Worm (Caenorhabditis elegans) whole organism, young adult: ENCODE results near the gene hlh-14.

ENCODE experiments used
- B0035.1 ChIP-seq: sonication (generic microtip); optimal IDR thresholded peaks from 2 replicates; lab custom pipeline; 2016; ENCODE audit warnings: missing genetic modification characterization, mild to moderate bottlenecking, missing compliant biosample characterization, missing genotype, missing genetic modification reagents
- C17E4.6 ChIP-seq: fragments of 200-800 bp; sonication (Bioruptor generic); IDR thresholded peaks from 2 replicates; pipeline ENCODE4 v1.3.6; 2022; ENCODE audit warnings: missing genetic modification reagents, missing genetic modification characterization, missing compliant biosample characterization
- D2030.7 ChIP-seq: fragments of 200-800 bp; sonication (Bioruptor generic); IDR thresholded peaks from 2 replicates; pipeline ENCODE4 v1.3.6; 2022; ENCODE audit warnings: missing genetic modification reagents, missing genetic modification characterization, missing compliant biosample characterization
- F22D6.2 ChIP-seq: sonication (generic microtip); optimal IDR thresholded peaks from 2 replicates; lab custom pipeline; 2016; ENCODE audit warnings: mild to moderate bottlenecking, missing genetic modification characterization, missing compliant biosample characterization
- F52B5.7 ChIP-seq: sonication (generic microtip); optimal IDR thresholded peaks from 2 replicates; lab custom pipeline; 2016; ENCODE audit warnings: mild to moderate bottlenecking, missing genetic modification characterization, missing compliant biosample characterization
- F55B11.4 ChIP-seq: sonication (generic microtip); optimal IDR thresholded peaks from 2 replicates; lab custom pipeline; 2016; ENCODE audit warnings: missing compliant biosample characterization, missing genetic modification characterization, borderline replicate concordance; ENCODE audit not compliant: insufficient read depth
- T07F8.4 ChIP-seq: sonication (generic microtip); optimal IDR thresholded peaks from 2 replicates; lab custom pipeline; 2016; ENCODE audit warnings: mild to moderate bottlenecking, missing genetic modification characterization, moderate library complexity, missing compliant biosample characterization
- ZK185.1 ChIP-seq: sonication (generic microtip); optimal IDR thresholded peaks from 2 replicates; lab custom pipeline; 2016; ENCODE audit warnings: mild to moderate bottlenecking, missing genetic modification characterization, missing compliant biosample characterization; ENCODE audit not compliant: poor library complexity, severe bottlenecking
- attf-3 ChIP-seq: fragments of 200-800 bp; sonication (Bioruptor generic); conservative IDR thresholded peaks from 2 replicates; pipeline ENCODE4 v1.3.6; 2022; ENCODE audit warnings: missing genetic modification reagents, missing genetic modification characterization, missing compliant biosample characterization
- attf-6 ChIP-seq: fragments of 200-800 bp; sonication (Bioruptor generic); IDR thresholded peaks from 2 replicates; pipeline ENCODE4 v1.3.6; 2022; ENCODE audit warnings: missing genetic modification reagents, missing genetic modification characterization, missing compliant biosample characterization
- bed-1 ChIP-seq: fragments of 200-800 bp; sonication (Bioruptor generic); IDR thresholded peaks from 2 replicates; pipeline ENCODE4 v1.3.6; 2022; ENCODE audit warnings: missing genetic modification reagents, missing genetic modification characterization, missing compliant biosample characterization
- ccch-3 ChIP-seq: fragments of 200-800 bp; sonication (Bioruptor generic); optimal IDR thresholded peaks from 2 replicates; lab custom pipeline; 2018; ENCODE audit warnings: mild to moderate bottlenecking, missing genetic modification characterization, missing compliant biosample characterization
- cebp-2 ChIP-seq: fragments of 200-800 bp; sonication (Bioruptor generic); IDR thresholded peaks from 2 replicates; pipeline ENCODE4 v1.3.6; 2022; ENCODE audit warnings: missing genetic modification characterization, missing compliant biosample characterization
- ceh-58 ChIP-seq: fragments of 200-800 bp; sonication (Bioruptor generic); IDR thresholded peaks from 2 replicates; pipeline ENCODE4 v1.3.6; 2022; ENCODE audit warnings: missing genetic modification characterization, missing compliant biosample characterization
- ceh-91 ChIP-seq: fragments of 200-800 bp; sonication (Bioruptor generic); IDR thresholded peaks from 2 replicates; pipeline ENCODE4 v1.3.6; 2022; ENCODE audit warnings: missing genetic modification reagents, missing genetic modification characterization, missing compliant biosample characterization
- die-1 ChIP-seq: sonication (generic microtip); optimal IDR thresholded peaks from 2 replicates; lab custom pipeline; 2016; ENCODE audit warnings: missing genotype, mild to moderate bottlenecking, missing genetic modification characterization, missing compliant biosample characterization
- dpff-1 ChIP-seq: sonication (generic microtip); optimal IDR thresholded peaks from 2 replicates; lab custom pipeline; 2017; ENCODE audit warnings: mild to moderate bottlenecking, missing genetic modification characterization, missing compliant biosample characterization
- dpl-1 ChIP-seq: fragments of 150-350 bp; optimal IDR thresholded peaks from 2 replicates; lab custom pipeline; 2014; ENCODE audit warnings: missing biosample characterization, missing genetic modification reagents, missing genetic modification characterization
- egrh-3 ChIP-seq: fragments of 200-800 bp; sonication (Bioruptor generic); IDR thresholded peaks from 2 replicates; pipeline ENCODE4 v1.3.6; 2022; ENCODE audit warnings: missing genetic modification reagents, missing genetic modification characterization, missing compliant biosample characterization
- ekl-4 ChIP-seq: fragments of 200-800 bp; sonication (Bioruptor generic); IDR thresholded peaks from 2 replicates; pipeline ENCODE4 v1.3.6; 2022; ENCODE audit warnings: missing genetic modification reagents, missing genetic modification characterization, missing compliant biosample characterization
- fkh-3 ChIP-seq: sonication (generic microtip); optimal IDR thresholded peaks from 2 replicates; lab custom pipeline; 2016; ENCODE audit warnings: mild to moderate bottlenecking, missing genetic modification characterization, missing compliant biosample characterization
- hmg-20 ChIP-seq: fragments of 200-800 bp; sonication (Bioruptor generic); IDR thresholded peaks from 2 replicates; pipeline ENCODE4 v1.3.6; 2022; ENCODE audit warnings: missing genetic modification reagents, missing genetic modification characterization, missing compliant biosample characterization
- let-526 ChIP-seq: fragments of 200-800 bp; sonication (Bioruptor generic); IDR thresholded peaks from 2 replicates; pipeline ENCODE4 v1.3.6; 2022; ENCODE audit warnings: missing genetic modification reagents, missing genetic modification characterization, missing compliant biosample characterization
- lin-26 ChIP-seq: fragments of 200-800 bp; sonication (Bioruptor generic); IDR thresholded peaks from 2 replicates; pipeline ENCODE4 v1.3.6; 2022; ENCODE audit warnings: missing genetic modification reagents, missing genetic modification characterization, missing compliant biosample characterization
- lin-35 ChIP-seq, 3 experiments: fragments of 150-350 bp in 2 of 3; sonication (generic microtip) in 1 of 3; optimal IDR thresholded peaks; 2 replicates each; lab custom pipeline; 2014 to 2018; ENCODE audit warnings: missing biosample characterization in 3 of 3, missing genetic modification characterization in 3 of 3, missing genetic modification reagents in 3 of 3
- lin-54 ChIP-seq: fragments of 200-800 bp; sonication (Bioruptor generic); optimal IDR thresholded peaks from 2 replicates; lab custom pipeline; 2018; ENCODE audit warnings: mild to moderate bottlenecking, missing genetic modification characterization, missing compliant biosample characterization
- lir-1 ChIP-seq: fragments of 200-800 bp; sonication (Bioruptor generic); conservative IDR thresholded peaks from 2 replicates; pipeline ENCODE4 v1.3.6; 2022; ENCODE audit warnings: missing genetic modification reagents, missing genetic modification characterization, missing compliant biosample characterization
- lsy-27 ChIP-seq: sonication (generic microtip); optimal IDR thresholded peaks from 2 replicates; lab custom pipeline; 2017; ENCODE audit warnings: missing genetic modification characterization, mild to moderate bottlenecking, missing compliant biosample characterization, antibody characterized with exemption, missing genotype, borderline replicate concordance; ENCODE audit not compliant: insufficient read depth
- madf-6 ChIP-seq: fragments of 200-800 bp; sonication (Bioruptor generic); IDR thresholded peaks from 2 replicates; pipeline ENCODE4 v1.3.6; 2022; ENCODE audit warnings: missing genetic modification reagents, missing genetic modification characterization, missing compliant biosample characterization
- mcd-1 ChIP-seq: fragments of 200-800 bp; sonication (Bioruptor generic); IDR thresholded peaks from 2 replicates; pipeline ENCODE4 v1.3.6; 2022; ENCODE audit warnings: missing genetic modification reagents, missing genetic modification characterization, missing compliant biosample characterization
- mxl-1 ChIP-seq: sonication (generic microtip); optimal IDR thresholded peaks from 2 replicates; lab custom pipeline; 2016; ENCODE audit warnings: missing genetic modification characterization, missing compliant biosample characterization
- nhr-120 ChIP-seq: fragments of 200-800 bp; sonication (Bioruptor generic); IDR thresholded peaks from 2 replicates; pipeline ENCODE4 v1.3.6; 2022; ENCODE audit warnings: missing genetic modification characterization, missing compliant biosample characterization
- nhr-27 ChIP-seq: fragments of 200-800 bp; sonication (Bioruptor generic); optimal IDR thresholded peaks from 2 replicates; lab custom pipeline; 2018; ENCODE audit warnings: mild to moderate bottlenecking, missing genetic modification characterization, moderate library complexity, missing compliant biosample characterization
- nhr-80 ChIP-seq: sonication (generic microtip); optimal IDR thresholded peaks from 2 replicates; lab custom pipeline; 2016; ENCODE audit warnings: missing genetic modification characterization, missing compliant biosample characterization
- nhr-90 ChIP-seq: sonication (generic microtip); optimal IDR thresholded peaks from 2 replicates; lab custom pipeline; 2016; ENCODE audit warnings: missing genotype, mild to moderate bottlenecking, missing genetic modification characterization, missing compliant biosample characterization
- pbrm-1 ChIP-seq: fragments of 200-800 bp; sonication (Bioruptor generic); IDR thresholded peaks from 2 replicates; pipeline ENCODE4 v1.3.6; 2022; ENCODE audit warnings: missing genetic modification reagents, missing genetic modification characterization, missing compliant biosample characterization
- rcor-1 ChIP-seq: fragments of 200-800 bp; sonication (Bioruptor generic); IDR thresholded peaks from 2 replicates; pipeline ENCODE4 v1.3.6; 2022; ENCODE audit warnings: missing genetic modification reagents, missing genetic modification characterization, missing compliant biosample characterization
- rpc-1 ChIP-seq, 2 experiments: fragments of 150-350 bp in 1 of 2; sonication (generic microtip) in 1 of 2; optimal IDR thresholded peaks; 2 replicates each; lab custom pipeline; 2014 to 2018; ENCODE audit warnings: missing biosample characterization in 1 of 2, missing genetic modification characterization in 1 of 2, missing genetic modification reagents in 1 of 2, missing genotype in 1 of 2
- snpc-1.3 ChIP-seq: sonication (generic microtip); optimal IDR thresholded peaks from 2 replicates; lab custom pipeline; 2017; ENCODE audit warnings: missing genetic modification characterization, mild to moderate bottlenecking, missing compliant biosample characterization, antibody characterized with exemption, moderate library complexity, missing genotype, missing genetic modification reagents; ENCODE audit not compliant: insufficient read depth
- snpc-3.4 ChIP-seq: sonication (generic microtip); optimal IDR thresholded peaks from 2 replicates; lab custom pipeline; 2017; ENCODE audit warnings: missing genetic modification characterization, mild to moderate bottlenecking, missing compliant biosample characterization, antibody characterized with exemption, moderate library complexity, missing genotype, missing genetic modification reagents
- snpc-4 ChIP-seq, 5 experiments: fragments of 150-350 bp in 1 of 5; sonication (generic microtip) in 4 of 5; optimal IDR thresholded peaks; 2 replicates each; lab custom pipeline; 2014 to 2018; ENCODE audit warnings: missing genetic modification characterization in 5 of 5, missing biosample characterization in 3 of 5, antibody characterized with exemption in 2 of 5, mild to moderate bottlenecking in 2 of 5, missing compliant biosample characterization in 2 of 5, missing genotype in 2 of 5, moderate library complexity in 2 of 5, missing genetic modification reagents in 1 of 5
- somi-1 ChIP-seq: fragments of 200-800 bp; sonication (Bioruptor generic); optimal IDR thresholded peaks from 2 replicates; lab custom pipeline; 2018; ENCODE audit warnings: mild to moderate bottlenecking, missing genetic modification characterization, missing compliant biosample characterization
- tbp1 ChIP-seq: fragments of 200-800 bp; sonication (Bioruptor generic); optimal IDR thresholded peaks from 2 replicates; lab custom pipeline; 2018; ENCODE audit warnings: mild to moderate bottlenecking, missing genetic modification characterization, missing compliant biosample characterization
- xnd-1 ChIP-seq: sonication (generic microtip); optimal IDR thresholded peaks from 2 replicates; lab custom pipeline; 2016; ENCODE audit warnings: missing genotype, missing genetic modification reagents, missing genetic modification characterization, missing compliant biosample characterization
- zim-3 ChIP-seq: sonication (generic microtip); optimal IDR thresholded peaks from 2 replicates; lab custom pipeline; 2017; ENCODE audit warnings: mild to moderate bottlenecking, missing genetic modification characterization, moderate library complexity, missing compliant biosample characterization
- ztf-22 ChIP-seq: fragments of 200-800 bp; sonication (Bioruptor generic); optimal IDR thresholded peaks from 2 replicates; lab custom pipeline; 2018; ENCODE audit warnings: mild to moderate bottlenecking, missing genetic modification characterization, moderate library complexity, missing compliant biosample characterization
- ztf-6 ChIP-seq: fragments of 200-800 bp; sonication (Bioruptor generic); IDR thresholded peaks from 2 replicates; pipeline ENCODE4 v1.3.6; 2022; ENCODE audit warnings: missing genetic modification reagents, missing genetic modification characterization, missing compliant biosample characterization

The hlh-14 gene

DNA sequence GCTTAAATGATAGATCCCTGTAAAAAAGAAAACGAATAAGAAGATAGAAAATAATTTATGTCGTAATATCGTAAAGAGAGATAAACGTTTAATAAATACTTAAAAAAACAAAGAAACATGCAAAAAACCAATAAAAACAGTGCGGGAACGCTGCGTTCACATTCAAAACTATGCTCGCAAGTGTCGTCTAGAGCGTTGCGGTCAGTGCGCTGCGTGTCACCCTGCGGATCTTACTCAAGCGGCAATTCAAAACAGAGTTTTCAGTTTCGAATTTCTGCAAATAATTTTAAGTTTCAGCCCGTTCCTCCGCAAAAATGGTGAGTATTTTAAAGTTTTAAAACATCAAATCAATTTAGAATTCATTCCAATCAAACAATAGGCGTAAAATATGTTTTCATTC, 23.9 kb downstream of the hlh-14 start, which contains the start of the genes tiar-1 and lelo-4 (continued):
- no peak for TF ChIP-seq F22D6.2 (tag; lab: Kevin White, UChicago)
- no peak for TF ChIP-seq zim-3 (tag; lab: Kevin White, UChicago)
- peak; percentile 52 for TF ChIP-seq snpc-1.3
- TF ChIP-seq snpc-3.4 (tag; lab: Kevin White, UChicago) = peak; percentile 72
- no peak for TF ChIP-seq T07F8.4 (tag; lab: Kevin White, UChicago)
- TF ChIP-seq madf-6 (GFP tag; lab: Robert Waterston, UW) = peak; percentile 53; the same call in 1 of the 2 replicates
- no peak for TF ChIP-seq B0035.1 (tag; lab: Kevin White, UChicago)
- no peak for TF ChIP-seq ztf-22 (GFP tag; lab: Kevin White, UChicago)
- TF ChIP-seq D2030.7 (GFP tag; lab: Robert Waterston, UW) = peak; percentile 19; the same call in 1 of the 2 replicates
- peak; percentile 73 for TF ChIP-seq dpl-1 (GFP tag; lab: Kevin White, UChicago)
- TF ChIP-seq F55B11.4 = no peak
- TF ChIP-seq ccch-3 = no peak
- no peak for TF ChIP-seq attf-3 (GFP tag; lab: Robert Waterston, UW)
- TF ChIP-seq F52B5.7 (tag; lab: Kevin White, UChicago) = no peak
- peak in 1 of 3 experiments; percentile 62 for TF ChIP-seq lin-35 (GFP tag; optimal IDR thresholded peaks at IDR 0.05; lab: Kevin White, UChicago)
- no peak for TF ChIP-seq ceh-91
- no peak for TF ChIP-seq C17E4.6
- no peak for TF ChIP-seq hmg-20 (GFP tag; lab: Robert Waterston, UW)
- TF ChIP-seq somi-1 (GFP tag; lab: Kevin White, UChicago) = no peak
- TF ChIP-seq bed-1 (GFP tag; lab: Robert Waterston, UW) = no peak
- TF ChIP-seq ztf-6 (GFP tag; lab: Robert Waterston, UW) = no peak
- TF ChIP-seq rcor-1 (GFP tag; lab: Robert Waterston, UW) = no peak
- TF ChIP-seq egrh-3 (GFP tag; lab: Robert Waterston, UW) = no peak
- no peak for TF ChIP-seq mxl-1 (tag; lab: Kevin White, UChicago)
- peak; percentile 16 for TF ChIP-seq tbp1 (GFP tag; lab: Kevin White, UChicago)
- peak; percentile 93 for TF ChIP-seq lin-54 (GFP tag; lab: Kevin White, UChicago)
- no peak for TF ChIP-seq cebp-2 (GFP tag; lab: Robert Waterston, UW)
- no peak for TF ChIP-seq nhr-120 (GFP tag; lab: Robert Waterston, UW)
- TF ChIP-seq fkh-3 = no peak
- no peak for TF ChIP-seq rpc-1 (optimal IDR thresholded peaks at IDR 0.05; lab: Kevin White, UChicago)
- no peak for TF ChIP-seq rpc-1 (tag; optimal IDR thresholded peaks at IDR 0.05; lab: Kevin White, UChicago)
- TF ChIP-seq lsy-27 = peak; percentile 48
- TF ChIP-seq ZK185.1 (tag; lab: Kevin White, UChicago) = peak; percentile 29
- TF ChIP-seq die-1 (tag; lab: Kevin White, UChicago) = no peak
- no peak for TF ChIP-seq attf-6
- TF ChIP-seq dpff-1 (tag; lab: Kevin White, UChicago) = no peak
- 0 out of 2 replicates have a peak, but pooled peaks have one; percentile 31 for TF ChIP-seq ekl-4 (GFP tag; lab: Robert Waterston, UW)
- TF ChIP-seq ceh-58 = no peak
- no peak for TF ChIP-seq xnd-1 (tag; lab: Kevin White, UChicago)
- TF ChIP-seq nhr-90 = no peak
- peak; percentile 27 for TF ChIP-seq nhr-80
- TF ChIP-seq pbrm-1 (GFP tag; lab: Robert Waterston, UW) = no peak
- TF ChIP-seq lir-1 (GFP tag; lab: Robert Waterston, UW) = no peak
- peak; percentile 4 for TF ChIP-seq snpc-4 (GFP tag; optimal IDR thresholded peaks at IDR 0.05; lab: Kevin White, UChicago)
- TF ChIP-seq snpc-4 (tag; optimal IDR thresholded peaks at IDR 0.05; lab: Kevin White, UChicago) = peak in 3 of 4 experiments; percentile 27 to 63 (median 62)
- TF ChIP-seq let-526 (GFP tag; lab: Robert Waterston, UW) = no peak
- no peak for TF ChIP-seq lin-26 (GFP tag; lab: Robert Waterston, UW)
- no peak for TF ChIP-seq nhr-27 (tag; lab: Kevin White, UChicago)
- 0 out of 2 replicates have a peak, but pooled peaks have one; percentile 45 for TF ChIP-seq mcd-1 (GFP tag; lab: Robert Waterston, UW)
